Worm (Caenorhabditis elegans) whole organism, L3 larva: ENCODE results near the gene C06H5.8.

Source experiments
- egl-27 ChIP-seq: sonication (generic microtip); optimal IDR thresholded peaks from 4 replicates; lab custom pipeline; 2017; ENCODE audit warnings: missing biosample characterization, missing genetic modification reagents, missing genetic modification characterization
- fos-1 ChIP-seq: fragments of 150-350 bp; optimal IDR thresholded peaks from 2 replicates; lab custom pipeline; 2014; ENCODE audit warnings: missing biosample characterization, missing genetic modification characterization
- nhr-11 ChIP-seq: fragments of 150-350 bp; optimal IDR thresholded peaks from 2 replicates; lab custom pipeline; 2014; ENCODE audit warnings: missing biosample characterization, missing genetic modification characterization
- nhr-12 ChIP-seq: fragments of 150-350 bp; optimal IDR thresholded peaks from 2 replicates; lab custom pipeline; 2014; ENCODE audit warnings: missing biosample characterization, missing genetic modification characterization
- nhr-23 ChIP-seq: fragments of 150-350 bp; optimal IDR thresholded peaks from 2 replicates; lab custom pipeline; 2014; ENCODE audit warnings: missing biosample characterization, missing genetic modification reagents, missing genetic modification characterization
- nhr-77 ChIP-seq: fragments of 150-350 bp; optimal IDR thresholded peaks from 2 replicates; lab custom pipeline; 2014; ENCODE audit warnings: missing biosample characterization, missing genetic modification characterization
- snpc-4 ChIP-seq: fragments of 150-350 bp; optimal IDR thresholded peaks from 2 replicates; lab custom pipeline; 2014; ENCODE audit warnings: missing biosample characterization, missing genetic modification characterization
- tbx-2 ChIP-seq: sonication (generic microtip); optimal IDR thresholded peaks from 2 replicates; lab custom pipeline; 2016; ENCODE audit warnings: mild to moderate bottlenecking, missing genetic modification characterization, missing compliant biosample characterization
- unc-62 ChIP-seq: fragments of 150-350 bp; sonication (generic microtip); optimal IDR thresholded peaks from 4 replicates; lab custom pipeline; 2014; ENCODE audit warnings: missing biosample characterization, missing genetic modification reagents, missing genetic modification characterization
- ztf-11 ChIP-seq: fragments of 150-350 bp; optimal IDR thresholded peaks from 2 replicates; lab custom pipeline; 2014; ENCODE audit warnings: missing biosample characterization, missing genetic modification characterization

- TF ChIP-seq nhr-12 (tag; lab: Kevin White, UChicago) = no peak
- no peak for TF ChIP-seq fos-1 (tag; lab: Kevin White, UChicago)
- no peak for TF ChIP-seq nhr-11 (tag; lab: Kevin White, UChicago)
- TF ChIP-seq egl-27 (tag; lab: Kevin White, UChicago) = no peak
- peak; percentile 43 for TF ChIP-seq snpc-4 (tag; lab: Kevin White, UChicago)
- no peak for TF ChIP-seq unc-62 (GFP tag; lab: Kevin White, UChicago)
- no peak for TF ChIP-seq ztf-11
- no peak for TF ChIP-seq tbx-2
- no peak for TF ChIP-seq nhr-77 (tag; lab: Kevin White, UChicago)
- TF ChIP-seq nhr-23 (tag; lab: Kevin White, UChicago) = peak; percentile 55
Measured at ce11 chrV:17871049-17871448, 47.8 kb upstream of the C06H5.8 start, which contains the start of gene phf-14.
